Worm (Caenorhabditis elegans): ENCODE data around the gene F20A1.4.

DNA sequence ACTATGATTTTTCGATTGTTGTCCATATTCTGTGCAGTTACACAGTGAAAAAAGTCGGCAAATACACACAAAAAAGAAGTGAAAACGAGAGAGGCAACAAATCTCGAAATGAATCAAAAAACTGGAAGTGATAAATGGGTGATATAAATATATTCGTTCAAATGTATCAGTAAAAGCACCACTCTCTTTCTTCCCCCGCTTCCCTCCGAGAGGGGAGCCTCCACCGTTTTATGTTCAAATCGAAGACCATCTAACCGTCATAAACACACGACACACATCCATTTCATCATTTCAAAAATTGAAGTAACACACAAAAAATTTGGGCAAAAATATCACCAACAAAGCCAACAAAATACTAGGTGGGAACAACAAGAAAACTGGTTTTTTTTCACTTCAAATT, 5.4 kb upstream of the F20A1.4 start, which contains the start of gene F20A1.6:
- TF ChIP-seq tbx-37 (GFP tag; conservative IDR thresholded peaks at IDR 0.05) = no peak
- no peak for TF ChIP-seq ama-1 (optimal IDR thresholded peaks at IDR 0.05)
- TF ChIP-seq hmg-4 (GFP tag; optimal IDR thresholded peaks at IDR 0.05) = no peak

Data from whole organism, early embryonic.